Worm (Caenorhabditis elegans) whole organism, L4 larva: ENCODE data around the gene ceh-58.

Source experiments
- F37D6.2 ChIP-seq: sonication (generic microtip); optimal IDR thresholded peaks from 2 replicates; lab custom pipeline; 2016; ENCODE audit warnings: mild to moderate bottlenecking, missing genetic modification characterization, missing compliant biosample characterization
- Y5F2A.4 ChIP-seq: fragments of 200-800 bp; sonication (Bioruptor generic); optimal IDR thresholded peaks from 2 replicates; lab custom pipeline; 2018; ENCODE audit warnings: mild to moderate bottlenecking, missing genetic modification characterization, missing compliant biosample characterization
- Y75B8A.6 ChIP-seq: fragments of 200-800 bp; sonication (Bioruptor generic); IDR thresholded peaks from 2 replicates; pipeline ENCODE4 v1.3.6; 2022; ENCODE audit warnings: missing genetic modification reagents, missing genetic modification characterization, missing compliant biosample characterization
- ZK337.2 ChIP-seq: fragments of 200-800 bp; sonication (Bioruptor generic); IDR thresholded peaks from 2 replicates; pipeline ENCODE4 v1.3.6; 2022; ENCODE audit warnings: missing genetic modification reagents, missing genetic modification characterization, missing compliant biosample characterization
- ZK546.5 ChIP-seq, 2 experiments: sonication (generic microtip); optimal IDR thresholded peaks; 2 replicates each; lab custom pipeline; 2017; ENCODE audit warnings: missing biosample characterization in 2 of 2, missing genetic modification characterization in 2 of 2
- aha-1 ChIP-seq: fragments of 150-350 bp; peaks from one replicate; lab custom pipeline; 2014; ENCODE audit warnings: missing biosample characterization, missing genetic modification characterization
- arid-1 ChIP-seq: fragments of 200-800 bp; sonication (Bioruptor generic); conservative IDR thresholded peaks from 2 replicates; pipeline ENCODE4 v1.3.6; 2022; ENCODE audit warnings: missing genetic modification reagents, missing genetic modification characterization, missing compliant biosample characterization
- ceh-28 ChIP-seq: fragments of 150-350 bp; optimal IDR thresholded peaks from 2 replicates; lab custom pipeline; 2014; ENCODE audit warnings: missing biosample characterization, missing genetic modification reagents, missing genetic modification characterization
- ceh-62 ChIP-seq: sonication (generic microtip); optimal IDR thresholded peaks from 2 replicates; lab custom pipeline; 2017; ENCODE audit warnings: missing biosample characterization, missing genetic modification characterization
- ceh-82 ChIP-seq: sonication (generic microtip); optimal IDR thresholded peaks from 2 replicates; lab custom pipeline; 2017; ENCODE audit warnings: missing biosample characterization, missing genetic modification characterization
- ces-1 ChIP-seq: fragments of 150-350 bp; sonication (generic microtip); optimal IDR thresholded peaks from 4 replicates; lab custom pipeline; 2014; ENCODE audit warnings: missing biosample characterization, missing genetic modification reagents, missing genetic modification characterization
- daf-16 ChIP-seq, 3 experiments: sonication (generic microtip); optimal IDR thresholded peaks; 2 replicates each; lab custom pipeline; 2016 to 2017; ENCODE audit warnings: missing genetic modification characterization in 3 of 3, missing genetic modification reagents in 3 of 3, mild to moderate bottlenecking in 2 of 3, missing compliant biosample characterization in 2 of 3, missing biosample characterization in 1 of 3, moderate library complexity in 1 of 3
- daf-8 ChIP-seq: fragments of 200-800 bp; sonication (Bioruptor generic); IDR thresholded peaks from 2 replicates; pipeline ENCODE4 v1.3.6; 2022; ENCODE audit warnings: missing genetic modification characterization, missing compliant biosample characterization
- dmd-8 ChIP-seq: fragments of 200-800 bp; sonication (Bioruptor generic); IDR thresholded peaks from 2 replicates; pipeline ENCODE4 v1.3.6; 2022; ENCODE audit warnings: missing genetic modification characterization, missing compliant biosample characterization
- dpl-1 ChIP-seq: fragments of 150-350 bp; optimal IDR thresholded peaks from 2 replicates; lab custom pipeline; 2014; ENCODE audit warnings: missing biosample characterization, missing genetic modification reagents, missing genetic modification characterization
- duxl-1 ChIP-seq: sonication (generic microtip); optimal IDR thresholded peaks from 2 replicates; lab custom pipeline; 2016; ENCODE audit warnings: mild to moderate bottlenecking, missing genetic modification characterization, moderate library complexity, missing compliant biosample characterization; ENCODE audit not compliant: poor library complexity
- dve-1 ChIP-seq: sonication (generic microtip); optimal IDR thresholded peaks from 2 replicates; lab custom pipeline; 2017; ENCODE audit warnings: antibody characterized with exemption, mild to moderate bottlenecking, missing genetic modification characterization, missing compliant biosample characterization; ENCODE audit not compliant: insufficient read depth
- egl-27 ChIP-seq: sonication (generic microtip); optimal IDR thresholded peaks from 3 replicates; lab custom pipeline; 2017; ENCODE audit warnings: missing biosample characterization, missing genetic modification reagents, missing genetic modification characterization
- egl-43 ChIP-seq: fragments of 200-800 bp; sonication (Bioruptor generic); IDR thresholded peaks from 2 replicates; pipeline ENCODE4 v1.3.6; 2022; ENCODE audit warnings: missing genetic modification reagents, missing genetic modification characterization, missing compliant biosample characterization
- fkh-10 ChIP-seq: fragments of 150-350 bp; optimal IDR thresholded peaks from 2 replicates; lab custom pipeline; 2014; ENCODE audit warnings: missing biosample characterization, missing genetic modification reagents, missing genetic modification characterization
- fos-1 ChIP-seq: fragments of 150-350 bp; optimal IDR thresholded peaks from 2 replicates; lab custom pipeline; 2014; ENCODE audit warnings: missing biosample characterization, missing genetic modification characterization
- hif-1 ChIP-seq, 2 experiments: sonication (generic microtip); optimal IDR thresholded peaks; 2 replicates each; lab custom pipeline; 2016 to 2017; ENCODE audit warnings: missing compliant biosample characterization in 2 of 2, missing genetic modification characterization in 2 of 2, missing genetic modification reagents in 2 of 2, missing genotype in 2 of 2, mild to moderate bottlenecking in 1 of 2
- hlh-30 ChIP-seq: sonication (generic microtip); optimal IDR thresholded peaks from 2 replicates; lab custom pipeline; 2017; ENCODE audit warnings: antibody characterized with exemption, mild to moderate bottlenecking, missing genetic modification characterization, missing compliant biosample characterization; ENCODE audit not compliant: insufficient read depth
- hmg-1.1 ChIP-seq: fragments of 200-800 bp; sonication (Bioruptor generic); IDR thresholded peaks from 2 replicates; pipeline ENCODE4 v1.3.6; 2022; ENCODE audit warnings: missing genetic modification reagents, missing genetic modification characterization, missing compliant biosample characterization
- jun-1 ChIP-seq: fragments of 150-350 bp; optimal IDR thresholded peaks from 2 replicates; lab custom pipeline; 2014; ENCODE audit warnings: missing biosample characterization, missing genetic modification reagents, missing genetic modification characterization
- lin-38 ChIP-seq: fragments of 200-800 bp; sonication (Bioruptor generic); IDR thresholded peaks from 2 replicates; pipeline ENCODE4 v1.3.6; 2022; ENCODE audit warnings: missing genetic modification reagents, missing genetic modification characterization, missing compliant biosample characterization
- lsy-2 ChIP-seq, 2 experiments: fragments of 150-350 bp in 1 of 2; sonication (generic microtip) in 1 of 2; optimal IDR thresholded peaks; 2 replicates each; lab custom pipeline; 2014 to 2017; ENCODE audit warnings: missing biosample characterization in 2 of 2, missing genetic modification characterization in 2 of 2
- madf-9 ChIP-seq: fragments of 200-800 bp; sonication (Bioruptor generic); conservative IDR thresholded peaks from 2 replicates; pipeline ENCODE4 v1.3.6; 2022; ENCODE audit warnings: missing genetic modification reagents, missing genetic modification characterization, missing compliant biosample characterization
- mdl-1 ChIP-seq, 2 experiments: fragments of 150-350 bp in 1 of 2; sonication (generic microtip) in 1 of 2; optimal IDR thresholded peaks; 2 replicates each; lab custom pipeline; 2014 to 2017; ENCODE audit warnings: missing biosample characterization in 2 of 2, missing genetic modification characterization in 2 of 2
- mep-1 ChIP-seq: fragments of 150-350 bp; sonication (generic microtip); optimal IDR thresholded peaks from 3 replicates; lab custom pipeline; 2014; ENCODE audit warnings: missing biosample characterization, missing genetic modification characterization
- mes-2 ChIP-seq: sonication (generic microtip); optimal IDR thresholded peaks from 2 replicates; lab custom pipeline; 2016; ENCODE audit warnings: missing genotype, mild to moderate bottlenecking, missing genetic modification characterization, missing compliant biosample characterization; ENCODE audit not compliant: poor library complexity, severe bottlenecking
- mxl-2 ChIP-seq: fragments of 200-800 bp; sonication (Bioruptor generic); conservative IDR thresholded peaks from 2 replicates; pipeline ENCODE4 v1.3.6; 2022; ENCODE audit warnings: missing genetic modification reagents, missing genetic modification characterization, missing compliant biosample characterization
- mxl-3 ChIP-seq: fragments of 200-800 bp; sonication (Bioruptor generic); optimal IDR thresholded peaks from 2 replicates; lab custom pipeline; 2018; ENCODE audit warnings: mild to moderate bottlenecking, missing genetic modification characterization, missing compliant biosample characterization
- nhr-102 ChIP-seq: sonication (generic microtip); optimal IDR thresholded peaks from 2 replicates; lab custom pipeline; 2016; ENCODE audit warnings: mild to moderate bottlenecking, missing genetic modification characterization, moderate library complexity, missing compliant biosample characterization
- nhr-111 ChIP-seq: fragments of 200-800 bp; sonication (Bioruptor generic); optimal IDR thresholded peaks from 2 replicates; lab custom pipeline; 2018; ENCODE audit warnings: mild to moderate bottlenecking, missing genetic modification characterization, missing compliant biosample characterization
- nhr-48 ChIP-seq: sonication (generic microtip); optimal IDR thresholded peaks from 2 replicates; lab custom pipeline; 2016; ENCODE audit warnings: mild to moderate bottlenecking, missing genetic modification characterization, missing compliant biosample characterization
- nhr-6 ChIP-seq: fragments of 150-350 bp; optimal IDR thresholded peaks from 2 replicates; lab custom pipeline; 2014; ENCODE audit warnings: missing biosample characterization, missing genetic modification characterization
- nhr-77 ChIP-seq: fragments of 150-350 bp; optimal IDR thresholded peaks from 2 replicates; lab custom pipeline; 2014; ENCODE audit warnings: missing biosample characterization, missing genetic modification characterization
- pha-4 ChIP-seq, 2 experiments: fragments of 150-350 bp in 1 of 2; fragments of 200-800 bp in 1 of 2; sonication (Bioruptor generic) in 1 of 2; IDR thresholded peaks in 1 of 2; optimal IDR thresholded peaks in 1 of 2; 2 replicates each; pipeline versions ENCODE4 v1.3.6 to Lab custom; 2014 to 2022; ENCODE audit warnings: missing genetic modification characterization in 2 of 2, missing genetic modification reagents in 2 of 2, missing biosample characterization in 1 of 2, missing compliant biosample characterization in 1 of 2
- php-3 ChIP-seq: fragments of 200-800 bp; sonication (Bioruptor generic); IDR thresholded peaks from 2 replicates; pipeline ENCODE4 v1.3.6; 2022; ENCODE audit warnings: missing genetic modification reagents, missing genetic modification characterization, missing compliant biosample characterization
- pqm-1 ChIP-seq: sonication (generic microtip); optimal IDR thresholded peaks from 2 replicates; lab custom pipeline; 2017; ENCODE audit warnings: missing biosample characterization, missing genetic modification characterization
- rbr-2 ChIP-seq: sonication (generic microtip); optimal IDR thresholded peaks from 2 replicates; lab custom pipeline; 2016; ENCODE audit warnings: missing genotype, missing genetic modification characterization, missing compliant biosample characterization
- spr-1 ChIP-seq: sonication (generic microtip); optimal IDR thresholded peaks from 2 replicates; lab custom pipeline; 2016; ENCODE audit warnings: mild to moderate bottlenecking, missing genetic modification characterization, missing compliant biosample characterization
- spr-3 ChIP-seq: fragments of 200-800 bp; sonication (Bioruptor generic); optimal IDR thresholded peaks from 2 replicates; lab custom pipeline; 2018; ENCODE audit warnings: mild to moderate bottlenecking, missing genetic modification characterization, missing compliant biosample characterization
- tra-1 ChIP-seq: fragments of 200-800 bp; sonication (Bioruptor generic); IDR thresholded peaks from 2 replicates; pipeline ENCODE4 v1.3.6; 2022; ENCODE audit warnings: missing genetic modification reagents, missing genetic modification characterization, missing compliant biosample characterization
- unc-130 ChIP-seq: sonication (generic microtip); optimal IDR thresholded peaks from 2 replicates; lab custom pipeline; 2016; ENCODE audit warnings: missing genetic modification reagents, missing genetic modification characterization, missing compliant biosample characterization
- vab-7 ChIP-seq: fragments of 200-800 bp; sonication (Bioruptor generic); IDR thresholded peaks from 2 replicates; pipeline ENCODE4 v1.3.6; 2022; ENCODE audit warnings: missing genetic modification reagents, missing genetic modification characterization, missing compliant biosample characterization
- zip-2 ChIP-seq: fragments of 150-350 bp; optimal IDR thresholded peaks from 2 replicates; lab custom pipeline; 2014; ENCODE audit warnings: missing biosample characterization, missing genetic modification characterization

ceh-58 gene

DNA sequence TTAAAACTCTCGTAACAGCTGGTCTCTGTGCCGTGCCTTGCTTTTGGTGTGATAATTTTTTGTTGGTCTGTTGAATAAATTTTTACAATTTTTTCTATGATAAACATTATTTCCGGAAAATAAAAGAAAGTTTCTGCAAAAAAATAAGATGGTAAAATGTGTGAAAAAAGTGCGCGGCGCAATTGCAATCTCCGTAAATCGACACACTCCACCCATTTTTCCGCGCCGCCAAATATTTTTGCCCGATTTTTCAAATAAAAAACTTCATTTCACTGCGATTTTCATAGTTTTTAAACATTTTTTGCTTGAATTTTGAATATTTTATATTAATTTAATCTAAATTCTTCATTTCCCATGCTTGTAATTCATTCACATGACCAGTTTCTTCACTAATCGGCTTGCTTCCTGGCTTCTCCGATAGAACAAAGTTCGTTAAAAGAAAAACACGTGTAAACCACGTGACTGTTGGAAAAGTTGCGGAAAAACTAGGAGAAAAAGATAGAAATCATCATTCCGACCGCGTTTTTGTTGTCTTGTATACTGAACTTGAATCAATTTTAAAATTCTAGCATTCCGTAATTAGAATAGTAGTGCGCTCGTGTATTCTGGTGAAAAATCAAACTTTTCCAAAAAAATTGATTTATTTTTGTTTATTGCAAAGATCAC, 18.8 kb upstream of the ceh-58 start (continued):
- TF ChIP-seq jun-1 (tag; lab: Kevin White, UChicago) (no peak), ceh-82 (tag; lab: Kevin White, UChicago) (no peak), pqm-1 (tag; lab: Kevin White, UChicago) (peak; percentile 16), lsy-2 (tag; optimal IDR thresholded peaks at IDR 0.05; lab: Kevin White, UChicago) (peak; percentile 34 to 86), ZK546.5 (tag; optimal IDR thresholded peaks at IDR 0.05; lab: Kevin White, UChicago) (peak in 1 of 2 experiments; percentile 14), fkh-10 (GFP tag; lab: Kevin White, UChicago) (peak; percentile 6), ceh-62 (tag; lab: Kevin White, UChicago) (no peak), rbr-2 (tag; lab: Kevin White, UChicago) (peak; percentile 67), aha-1 (tag; lab: Kevin White, UChicago) (peak; percentile 76), spr-3 (GFP tag; lab: Kevin White, UChicago) (no peak), nhr-48 (tag; lab: Kevin White, UChicago) (peak; percentile 46), mxl-3 (GFP tag; lab: Kevin White, UChicago) (peak; percentile 13), fos-1 (tag; lab: Kevin White, UChicago) (no peak), ceh-28 (no peak), nhr-102 (tag; lab: Kevin White, UChicago) (peak; percentile 43), madf-9 (no peak), ZK337.2 (no peak), spr-1 (tag; lab: Kevin White, UChicago) (peak; percentile 25), dmd-8 (GFP tag; lab: Robert Waterston, UW) (no peak), nhr-111 (no peak), lin-38 (peak; percentile 73), egl-43 (GFP tag; lab: Robert Waterston, UW) (0 out of 2 replicates have a peak, but pooled peaks have one; percentile 25), hmg-1.1 (peak; percentile 47; the same call in 1 of the 2 replicates), arid-1 (GFP tag; lab: Robert Waterston, UW) (peak; percentile 53; the same call in 1 of the 2 replicates), Y75B8A.6 (GFP tag; lab: Robert Waterston, UW) (no peak), egl-27 (tag; lab: Kevin White, UChicago) (no peak), nhr-6 (tag; lab: Kevin White, UChicago) (peak; percentile 9), dve-1 (tag; lab: Kevin White, UChicago) (peak; percentile 87), daf-8 (GFP tag; lab: Robert Waterston, UW) (no peak), mdl-1 (tag; optimal IDR thresholded peaks at IDR 0.05; lab: Kevin White, UChicago) (peak in 1 of 2 experiments; percentile 48), php-3 (no peak), zip-2 (peak; percentile 21), duxl-1 (tag; lab: Kevin White, UChicago) (peak; percentile 59), unc-130 (GFP tag; lab: Kevin White, UChicago) (peak; percentile 31), nhr-77 (tag; lab: Kevin White, UChicago) (peak; percentile 41), vab-7 (GFP tag; lab: Robert Waterston, UW) (peak; percentile 44; the same call in 1 of the 2 replicates), daf-16 (GFP tag; optimal IDR thresholded peaks at IDR 0.05; lab: Kevin White, UChicago) (peak in 1 of 2 experiments; percentile 27), daf-16 (tag; optimal IDR thresholded peaks at IDR 0.05; lab: Kevin White, UChicago) (peak; percentile 70), mxl-2 (peak; percentile 92), pha-4 (GFP tag; IDR thresholded peaks at IDR 0.05; lab: Robert Waterston, UW) (peak; percentile 40; the same call in 1 of the 2 replicates), pha-4 (tag; optimal IDR thresholded peaks at IDR 0.05; lab: Kevin White, UChicago) (no peak), tra-1 (GFP tag; lab: Robert Waterston, UW) (0 out of 2 replicates have a peak, but pooled peaks have one; percentile 18), F37D6.2 (tag; lab: Kevin White, UChicago) (peak; percentile 14), mep-1 (tag; lab: Kevin White, UChicago) (peak; percentile 93), mes-2 (tag; lab: Kevin White, UChicago) (peak; percentile 90), hif-1 (tag; optimal IDR thresholded peaks at IDR 0.05; lab: Kevin White, UChicago) (peak in 1 of 2 experiments; percentile 65), hlh-30 (tag; lab: Kevin White, UChicago) (peak; percentile 67), Y5F2A.4 (no peak), dpl-1 (peak; percentile 74), ces-1 (GFP tag; lab: Kevin White, UChicago) (no peak)
